Worm (Caenorhabditis elegans): ENCODE measurements around the gene F47C12.8.

DNA sequence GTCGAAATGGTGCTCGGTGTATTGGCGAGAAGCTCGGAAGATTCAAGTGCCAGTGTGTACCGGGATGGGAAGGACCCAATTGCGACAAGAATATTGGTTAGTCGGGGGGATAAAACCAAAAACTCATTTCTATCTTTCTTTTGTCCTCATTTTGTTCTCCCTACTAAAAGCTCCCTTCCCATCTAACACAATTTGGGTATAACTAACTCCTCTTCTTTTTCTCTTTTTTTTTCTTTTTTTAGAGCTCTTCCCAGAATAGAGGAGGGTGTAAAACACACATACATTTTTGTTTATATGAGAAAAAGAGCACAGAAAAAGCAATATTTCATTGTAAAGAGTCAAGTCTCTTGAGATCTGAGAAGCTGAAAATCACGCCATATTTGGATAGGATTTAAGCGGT is 6.7 kb upstream of the F47C12.8 start:
- no peak for TF ChIP-seq tab-1 (GFP tag; IDR thresholded peaks at IDR 0.05)
- no peak for TF ChIP-seq ztf-29 (GFP tag; IDR thresholded peaks at IDR 0.05)
- no peak for TF ChIP-seq klf-2 (GFP tag; conservative IDR thresholded peaks at IDR 0.05)
- TF ChIP-seq T22C8.4 (GFP tag; IDR thresholded peaks at IDR 0.05): no peak
- no peak for TF ChIP-seq med-1 (GFP tag; optimal IDR thresholded peaks at IDR 0.05; ENCODE audit: insufficient read depth)
- TF ChIP-seq ref-1 (GFP tag; conservative IDR thresholded peaks at IDR 0.05): no peak
- no peak for TF ChIP-seq flt-1 (GFP tag; IDR thresholded peaks at IDR 0.05)
